Fruit fly (Drosophila melanogaster): ENCODE results near the gene Ge-1.

Gene Ge-1

dm6 chr2L:11113011-11113528 is 12.4 kb upstream of the Ge-1 start, which contains the start of gene Idua (continued):
- no peak for TF ChIP-seq TFAM (GFP tag; optimal IDR thresholded peaks at IDR 0.05)
- TF ChIP-seq NC2β (GFP tag; optimal IDR thresholded peaks at IDR 0.05): no peak
- TF ChIP-seq CkIIα-i1 (GFP tag; IDR thresholded peaks at IDR 0.05): no peak
- TF ChIP-seq MTF-1 (GFP tag; optimal IDR thresholded peaks at IDR 0.05; ENCODE audit: borderline replicate concordance): no peak
- no peak for TF ChIP-seq Doc2 (GFP tag; IDR thresholded peaks at IDR 0.05)
- TF ChIP-seq CG14860 (GFP tag; IDR thresholded peaks at IDR 0.05; ENCODE audit: partially characterized antibody): no peak
- TF ChIP-seq CG14441 (GFP tag; IDR thresholded peaks at IDR 0.05): peak; percentile 18; the same call in 1 of the 2 replicates
- TF ChIP-seq sd (tag; optimal IDR thresholded peaks at IDR 0.05): no peak
- no peak for TF ChIP-seq D (optimal IDR thresholded peaks at IDR 0.05)
- TF ChIP-seq D (GFP tag; optimal IDR thresholded peaks at IDR 0.05): peak; percentile 76
- no peak for TF ChIP-seq dan (GFP tag; IDR thresholded peaks at IDR 0.05)
- TF ChIP-seq abd-A (tag; optimal IDR thresholded peaks at IDR 0.05): no peak
- no peak for TF ChIP-seq CG2129 (GFP tag; IDR thresholded peaks at IDR 0.05; ENCODE audit: partially characterized antibody)
- no peak for TF ChIP-seq fu2 (GFP tag; optimal IDR thresholded peaks at IDR 0.05)
- no peak for TF ChIP-seq CG43689 (GFP tag; IDR thresholded peaks at IDR 0.05)
- TF ChIP-seq Hmr (GFP tag; optimal IDR thresholded peaks at IDR 0.05): peak; percentile 91
- peak; percentile 61; the same call in 1 of the 3 replicates for TF ChIP-seq so (GFP tag; IDR thresholded peaks at IDR 0.05)
- no peak for TF ChIP-seq lbe (GFP tag; optimal IDR thresholded peaks at IDR 0.05)
- peak; percentile 44; the same call in 1 of the 2 replicates for TF ChIP-seq klu (GFP tag; IDR thresholded peaks at IDR 0.05)
- peak; percentile 22; the same call in 1 of the 2 replicates for TF ChIP-seq Rx (GFP tag; IDR thresholded peaks at IDR 0.05)
- no peak for TF ChIP-seq CTCF (GFP tag; optimal IDR thresholded peaks at IDR 0.05)
- peak; percentile 24 for TF ChIP-seq CG10654 (GFP tag; optimal IDR thresholded peaks at IDR 0.05)
- TF ChIP-seq croc (GFP tag; conservative IDR thresholded peaks at IDR 0.05): peak; percentile 60; the same call in 2 of the 3 replicates
- TF ChIP-seq sim (GFP tag; IDR thresholded peaks at IDR 0.05): no peak
- TF ChIP-seq ash1 (GFP tag; optimal IDR thresholded peaks at IDR 0.05): no peak
- TF ChIP-seq sima (GFP tag; optimal IDR thresholded peaks at IDR 0.05): no peak
- TF ChIP-seq CG9437 (GFP tag; optimal IDR thresholded peaks at IDR 0.05): peak; percentile 57
- peak; percentile 11 for TF ChIP-seq fd64A (GFP tag; optimal IDR thresholded peaks at IDR 0.05)
- no peak for TF ChIP-seq prd (optimal IDR thresholded peaks at IDR 0.05)
- TF ChIP-seq prd (GFP tag; IDR thresholded peaks at IDR 0.05): peak; percentile 58
- peak; percentile 21 for TF ChIP-seq CG1602 (GFP tag; optimal IDR thresholded peaks at IDR 0.05)
- TF ChIP-seq fd102C (GFP tag; optimal IDR thresholded peaks at IDR 0.05): no peak
- peak; percentile 67 for TF ChIP-seq ase (GFP tag; IDR thresholded peaks at IDR 0.05)
- TF ChIP-seq Ada2b (GFP tag; IDR thresholded peaks at IDR 0.05): peak; percentile 53; the same call in 1 of the 2 replicates
- no peak for TF ChIP-seq CG1647 (GFP tag; optimal IDR thresholded peaks at IDR 0.05)
- peak; percentile 70 for TF ChIP-seq HHEX (GFP tag; optimal IDR thresholded peaks at IDR 0.05)
- no peak for TF ChIP-seq C15 (GFP tag; IDR thresholded peaks at IDR 0.05)
- TF ChIP-seq Hr39 (optimal IDR thresholded peaks at IDR 0.05): no peak
- no peak for TF ChIP-seq rib (GFP tag; IDR thresholded peaks at IDR 0.05)
- no peak for TF ChIP-seq cato (GFP tag; optimal IDR thresholded peaks at IDR 0.05; ENCODE audit: borderline replicate concordance)
- TF ChIP-seq Xbp1 (GFP tag; optimal IDR thresholded peaks at IDR 0.05): peak; percentile 61
- no peak for TF ChIP-seq Hr78 (GFP tag; optimal IDR thresholded peaks at IDR 0.05)
- no peak for TF ChIP-seq toy (GFP tag; IDR thresholded peaks at IDR 0.05)
- no peak for TF ChIP-seq lov (optimal IDR thresholded peaks at IDR 0.05)
- no peak for TF ChIP-seq lov (GFP tag; IDR thresholded peaks at IDR 0.05)
- no peak for TF ChIP-seq CG7987 (GFP tag; optimal IDR thresholded peaks at IDR 0.05)
- peak; percentile 98 for TF ChIP-seq scrt (GFP tag; optimal IDR thresholded peaks at IDR 0.05)
- no peak for TF ChIP-seq CG10147 (GFP tag; optimal IDR thresholded peaks at IDR 0.05)
- TF ChIP-seq CG17328 (GFP tag; IDR thresholded peaks at IDR 0.05): no peak
- peak; percentile 69 for TF ChIP-seq NfI (GFP tag; optimal IDR thresholded peaks at IDR 0.05)
- peak; percentile 31 for TF ChIP-seq CG8281 (tag; optimal IDR thresholded peaks at IDR 0.05)
- no peak for TF ChIP-seq salm (tag; optimal IDR thresholded peaks at IDR 0.05)

All from whole organism, embryonic.